Worm (Caenorhabditis elegans) whole organism, mixed stage, embryonic: ENCODE data around the gene F16G10.6.

Source experiments
- blmp-1 ChIP-seq: fragments of 150-350 bp; optimal IDR thresholded peaks from 2 replicates; lab custom pipeline; 2014; ENCODE audit warnings: missing biosample characterization, missing genetic modification characterization
- ces-1 ChIP-seq: fragments of 150-350 bp; optimal IDR thresholded peaks from 2 replicates; lab custom pipeline; 2014; ENCODE audit warnings: missing biosample characterization, missing genetic modification reagents, missing genetic modification characterization
- elt-3 ChIP-seq: fragments of 150-350 bp; optimal IDR thresholded peaks from 2 replicates; lab custom pipeline; 2014; ENCODE audit warnings: missing biosample characterization, missing genetic modification characterization
- hlh-1 ChIP-seq: fragments of 150-350 bp; optimal IDR thresholded peaks from 2 replicates; lab custom pipeline; 2014; ENCODE audit warnings: missing biosample characterization, missing genetic modification reagents, missing genetic modification characterization
- nhr-237 ChIP-seq: fragments of 150-350 bp; optimal IDR thresholded peaks from 2 replicates; lab custom pipeline; 2014; ENCODE audit warnings: missing biosample characterization, missing genetic modification characterization
- snpc-4 ChIP-seq: fragments of 150-350 bp; optimal IDR thresholded peaks from 2 replicates; lab custom pipeline; 2014; ENCODE audit warnings: missing biosample characterization, missing genetic modification characterization
- unc-39 ChIP-seq: fragments of 150-350 bp; optimal IDR thresholded peaks from 2 replicates; lab custom pipeline; 2014; ENCODE audit warnings: missing biosample characterization, missing genetic modification characterization

DNA sequence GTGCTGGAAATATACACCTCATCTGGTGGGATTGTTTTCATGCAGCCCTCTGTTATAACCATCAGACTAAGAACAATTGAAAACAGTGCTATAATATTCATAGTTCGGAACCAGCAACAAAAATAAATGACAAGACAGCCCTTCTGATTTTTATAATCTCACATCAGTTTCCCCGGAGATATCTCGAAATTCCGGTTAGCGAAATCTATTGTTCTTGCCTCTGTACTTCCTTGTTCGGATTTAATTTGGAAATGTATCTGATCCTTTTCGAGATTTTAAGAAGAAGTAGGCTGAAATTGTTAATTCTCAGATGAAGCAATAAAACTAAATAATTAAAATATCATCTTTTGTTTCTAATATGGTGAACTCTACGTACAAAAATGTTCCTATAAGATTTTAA lies 14.0 kb downstream of the F16G10.6 start, which contains the start of gene F43C11.11:
- no peak for TF ChIP-seq ces-1 (GFP tag; lab: Kevin White, UChicago)
- no peak for TF ChIP-seq unc-39 (tag; lab: Kevin White, UChicago)
- no peak for TF ChIP-seq nhr-237 (tag; lab: Kevin White, UChicago)
- TF ChIP-seq blmp-1, result no peak
- TF ChIP-seq elt-3 (tag; lab: Kevin White, UChicago), result no peak
- no peak for TF ChIP-seq snpc-4 (tag; lab: Kevin White, UChicago)
- TF ChIP-seq hlh-1 (tag; lab: Kevin White, UChicago), result no peak
